Fruit fly (Drosophila melanogaster) whole organism, embryonic: Measurements from ENCODE around the gene Ctl1.

Experiments used
- Asciz ChIP-seq: fragments of 200-800 bp; sonication (Bioruptor generic); optimal IDR thresholded peaks from 2 replicates; lab custom pipeline; 2017; ENCODE audit warnings: missing biosample characterization, mild to moderate bottlenecking, missing genetic modification characterization, missing genetic modification reagents
- CG10209 ChIP-seq: fragments of 200-800 bp; sonication (Bioruptor generic); optimal IDR thresholded peaks from 3 replicates; lab custom pipeline; 2017; ENCODE audit warnings: missing biosample characterization, mild to moderate bottlenecking, missing genetic modification characterization, missing genetic modification reagents
- CG11695 ChIP-seq: fragments of 200-800 bp; sonication (Bioruptor generic); IDR thresholded peaks from 3 replicates; pipeline ENCODE4 v1.3.6; 2022; ENCODE audit warnings: missing biosample characterization, missing genetic modification characterization
- CG12769 ChIP-seq: fragments of 200-800 bp; sonication (Bioruptor generic); optimal IDR thresholded peaks from 2 replicates; lab custom pipeline; 2019; ENCODE audit warnings: missing biosample characterization, mild to moderate bottlenecking, missing genetic modification characterization, moderate library complexity
- CG13287 ChIP-seq: fragments of 200-800 bp; sonication (Bioruptor generic); IDR thresholded peaks from 2 replicates; pipeline ENCODE4 v1.3.6; 2022; ENCODE audit warnings: missing biosample characterization, missing genetic modification characterization; ENCODE audit not compliant: partially characterized antibody
- CG15601 ChIP-seq: fragments of 200-800 bp; sonication (Bioruptor generic); optimal IDR thresholded peaks from 3 replicates; lab custom pipeline; 2019; ENCODE audit warnings: missing biosample characterization, mild to moderate bottlenecking, missing genetic modification characterization, moderate library complexity
- CG15696 ChIP-seq: fragments of 200-800 bp; sonication (Bioruptor generic); optimal IDR thresholded peaks from 2 replicates; lab custom pipeline; 2019; ENCODE audit warnings: missing biosample characterization, mild to moderate bottlenecking, missing genetic modification characterization, moderate library complexity
- CG30403 ChIP-seq: fragments of 200-800 bp; sonication (Bioruptor generic); optimal IDR thresholded peaks from 3 replicates; lab custom pipeline; 2016; ENCODE audit warnings: missing biosample characterization, missing genetic modification characterization
- CG32532 ChIP-seq: fragments of 200-800 bp; sonication (Bioruptor generic); IDR thresholded peaks from 2 replicates; pipeline ENCODE4 v1.3.6; 2022; ENCODE audit warnings: missing biosample characterization, missing genetic modification characterization
- CG33557 ChIP-seq: fragments of 200-800 bp; sonication (Bioruptor generic); optimal IDR thresholded peaks from 2 replicates; lab custom pipeline; 2019; ENCODE audit warnings: missing biosample characterization, mild to moderate bottlenecking, missing genetic modification characterization, moderate library complexity
- CG4617 ChIP-seq: fragments of 200-800 bp; sonication (Bioruptor generic); optimal IDR thresholded peaks from 3 replicates; lab custom pipeline; 2016; ENCODE audit warnings: missing biosample characterization, missing genetic modification characterization, borderline replicate concordance
- CG6854 ChIP-seq: fragments of 200-800 bp; sonication (Bioruptor generic); optimal IDR thresholded peaks from 3 replicates; lab custom pipeline; 2017; ENCODE audit warnings: missing biosample characterization, mild to moderate bottlenecking, missing genetic modification characterization
- CG7786 ChIP-seq: fragments of 200-800 bp; sonication (Bioruptor generic); optimal IDR thresholded peaks from 2 replicates; lab custom pipeline; 2016; ENCODE audit warnings: missing biosample characterization, missing genetic modification characterization
- CG8290 ChIP-seq, 3 experiments: fragments of 200-800 bp; sonication (Bioruptor generic); optimal IDR thresholded peaks; 2 replicates each; lab custom pipeline; 2016 to 2019; ENCODE audit warnings: missing biosample characterization in 3 of 3, missing genetic modification characterization in 3 of 3, mild to moderate bottlenecking in 2 of 3, moderate library complexity in 1 of 3
- CG8478 ChIP-seq: fragments of >200 bp; optimal IDR thresholded peaks from 2 replicates; lab custom pipeline; 2018
- CG8944 ChIP-seq: fragments of 200-800 bp; sonication (Bioruptor generic); optimal IDR thresholded peaks from 3 replicates; lab custom pipeline; 2016; ENCODE audit warnings: missing biosample characterization, missing genetic modification characterization
- CG9797 ChIP-seq: fragments of 200-800 bp; sonication (Bioruptor generic); optimal IDR thresholded peaks from 3 replicates; lab custom pipeline; 2018; ENCODE audit warnings: missing biosample characterization, mild to moderate bottlenecking, missing genetic modification characterization
- Camta ChIP-seq: fragments of 200-800 bp; sonication (Bioruptor generic); optimal IDR thresholded peaks from 2 replicates; lab custom pipeline; 2016; ENCODE audit warnings: missing biosample characterization, missing genetic modification characterization
- Doc3 ChIP-seq: fragments of 200-800 bp; sonication (Bioruptor generic); IDR thresholded peaks from 3 replicates; pipeline ENCODE4 v1.3.6; 2022; ENCODE audit warnings: missing biosample characterization, missing genetic modification characterization; ENCODE audit not compliant: partially characterized antibody
- Dp ChIP-seq: fragments of 200-800 bp; sonication (Bioruptor generic); optimal IDR thresholded peaks from 2 replicates; lab custom pipeline; 2018; ENCODE audit warnings: missing biosample characterization, mild to moderate bottlenecking, missing genetic modification characterization, moderate library complexity
- E2f2 ChIP-seq: fragments of 200-800 bp; sonication (Bioruptor generic); IDR thresholded peaks from 2 replicates; pipeline ENCODE4 v1.3.6; 2022; ENCODE audit warnings: missing biosample characterization, missing genetic modification characterization
- Fer3 ChIP-seq: fragments of 200-800 bp; sonication (Bioruptor generic); optimal IDR thresholded peaks from 2 replicates; lab custom pipeline; 2018; ENCODE audit warnings: missing biosample characterization, mild to moderate bottlenecking, missing genetic modification characterization, moderate library complexity
- H15 ChIP-seq: fragments of 200-800 bp; sonication (Bioruptor generic); IDR thresholded peaks from 3 replicates; pipeline ENCODE4 v1.3.6; 2022; ENCODE audit warnings: missing biosample characterization, missing genetic modification characterization
- HHEX ChIP-seq: fragments of 200-800 bp; sonication (Bioruptor generic); optimal IDR thresholded peaks from 3 replicates; lab custom pipeline; 2017; ENCODE audit warnings: missing biosample characterization, mild to moderate bottlenecking, missing genetic modification characterization, missing genetic modification reagents
- Hr78 ChIP-seq, 2 experiments: fragments of 200-800 bp in 1 of 2; fragments of >200 bp in 1 of 2; sonication (Bioruptor generic) in 1 of 2; optimal IDR thresholded peaks; 2 replicates each; lab custom pipeline; 2017 to 2019; ENCODE audit warnings: missing biosample characterization in 2 of 2, missing genetic modification characterization in 2 of 2, mild to moderate bottlenecking in 1 of 2, moderate library complexity in 1 of 2
- MESR4 ChIP-seq: fragments of 200-800 bp; sonication (Bioruptor generic); optimal IDR thresholded peaks from 2 replicates; lab custom pipeline; 2018; ENCODE audit warnings: missing biosample characterization, mild to moderate bottlenecking, missing genetic modification characterization, moderate library complexity
- Myb ChIP-seq: fragments of 200-800 bp; sonication (Bioruptor generic); optimal IDR thresholded peaks from 2 replicates; lab custom pipeline; 2016; ENCODE audit warnings: missing biosample characterization, missing genetic modification characterization
- Oaz ChIP-seq: fragments of 200-800 bp; sonication (Bioruptor generic); IDR thresholded peaks from 2 replicates; pipeline ENCODE4 v1.3.6; 2022; ENCODE audit warnings: missing biosample characterization, missing genetic modification characterization
- Pdp1 ChIP-seq, 2 experiments: fragments of 200-800 bp; sonication (Bioruptor generic); optimal IDR thresholded peaks; 3 replicates each; lab custom pipeline; 2016; ENCODE audit warnings: missing biosample characterization in 2 of 2, missing genetic modification characterization in 2 of 2, mild to moderate bottlenecking in 1 of 2, moderate library complexity in 1 of 2
- Scr ChIP-seq: fragments of 200-800 bp; sonication (Bioruptor generic); IDR thresholded peaks from 2 replicates; pipeline ENCODE4 v1.3.6; 2022; ENCODE audit warnings: missing biosample characterization, missing genetic modification characterization; ENCODE audit not compliant: partially characterized antibody
- YL-1 ChIP-seq: fragments of 200-800 bp; sonication (Bioruptor generic); optimal IDR thresholded peaks from 3 replicates; lab custom pipeline; 2017; ENCODE audit warnings: missing biosample characterization, mild to moderate bottlenecking, missing genetic modification characterization
- ac ChIP-seq: fragments of 200-800 bp; sonication (Bioruptor generic); optimal IDR thresholded peaks from 3 replicates; lab custom pipeline; 2017; ENCODE audit warnings: missing biosample characterization, mild to moderate bottlenecking, missing genetic modification characterization
- bigmax ChIP-seq: fragments of 200-800 bp; sonication (Bioruptor generic); optimal IDR thresholded peaks from 2 replicates; lab custom pipeline; 2018; ENCODE audit warnings: missing biosample characterization, mild to moderate bottlenecking, missing genetic modification characterization
- crc ChIP-seq: fragments of 200-800 bp; sonication (Bioruptor generic); optimal IDR thresholded peaks from 2 replicates; lab custom pipeline; 2016; ENCODE audit warnings: missing biosample characterization, missing genetic modification characterization
- crp ChIP-seq, 2 experiments: fragments of 200-800 bp; sonication (Bioruptor generic); optimal IDR thresholded peaks; 2 replicates in 1 of 2; 3 replicates in 1 of 2; lab custom pipeline; 2017; ENCODE audit warnings: missing biosample characterization in 2 of 2, missing genetic modification characterization in 2 of 2, mild to moderate bottlenecking in 1 of 2, moderate library complexity in 1 of 2
- dm ChIP-seq: fragments of 200-800 bp; sonication (Bioruptor generic); optimal IDR thresholded peaks from 3 replicates; lab custom pipeline; 2016; ENCODE audit warnings: missing biosample characterization, missing genetic modification characterization
- gt ChIP-seq: fragments of 200-800 bp; sonication (Bioruptor generic); IDR thresholded peaks from 2 replicates; pipeline ENCODE4 v1.3.6; 2022; ENCODE audit warnings: missing biosample characterization, missing genetic modification characterization
- nerfin-1 ChIP-seq: fragments of 200-800 bp; sonication (Bioruptor generic); optimal IDR thresholded peaks from 3 replicates; lab custom pipeline; 2019; ENCODE audit warnings: missing biosample characterization, mild to moderate bottlenecking, missing genetic modification characterization, moderate library complexity
- odd ChIP-seq: fragments of 200-800 bp; sonication (Bioruptor generic); optimal IDR thresholded peaks from 2 replicates; lab custom pipeline; 2017; ENCODE audit warnings: missing biosample characterization, mild to moderate bottlenecking, missing genetic modification characterization
- onecut ChIP-seq: fragments of 200-800 bp; sonication (Bioruptor generic); IDR thresholded peaks from 2 replicates; pipeline ENCODE4 v1.3.6; 2022; ENCODE audit warnings: missing biosample characterization, missing genetic modification characterization
- pros ChIP-seq: fragments of 200-800 bp; sonication (Bioruptor generic); optimal IDR thresholded peaks from 3 replicates; lab custom pipeline; 2019; ENCODE audit warnings: missing biosample characterization, mild to moderate bottlenecking, missing genetic modification characterization, moderate library complexity
- pzg ChIP-seq: fragments of 200-800 bp; sonication (Bioruptor generic); optimal IDR thresholded peaks from 3 replicates; lab custom pipeline; 2018; ENCODE audit warnings: missing biosample characterization, mild to moderate bottlenecking, missing genetic modification characterization, moderate library complexity
- row ChIP-seq: fragments of 200-800 bp; sonication (Bioruptor generic); IDR thresholded peaks from 3 replicates; pipeline ENCODE4 v1.3.6; 2022; ENCODE audit warnings: missing biosample characterization, missing genetic modification characterization
- z ChIP-seq: fragments of 200-800 bp; sonication (Bioruptor generic); IDR thresholded peaks from 3 replicates; pipeline ENCODE4 v1.3.6; 2022; ENCODE audit warnings: missing biosample characterization, missing genetic modification characterization
- zf30C ChIP-seq: fragments of 200-800 bp; sonication (Bioruptor generic); optimal IDR thresholded peaks from 3 replicates; lab custom pipeline; 2018; ENCODE audit warnings: missing biosample characterization, mild to moderate bottlenecking, missing genetic modification characterization

Gene Ctl1

dm6 chr3L:4318677-4319580 is 41.2 kb downstream of the Ctl1 start, which contains the start of gene PMP34 (continued):
- TF ChIP-seq Hr78 (GFP tag; optimal IDR thresholded peaks at IDR 0.05; lab: Kevin White, UChicago) (peak in 1 of 2 experiments; percentile 83), z (0 out of 3 replicates have a peak, but pooled peaks have one; percentile 22), CG8290 (GFP tag; optimal IDR thresholded peaks at IDR 0.05; lab: Kevin White, UChicago) (no peak), CG8290 (tag; optimal IDR thresholded peaks at IDR 0.05; lab: Kevin White, UChicago) (no peak), Myb (GFP tag; lab: Kevin White, UChicago) (peak; percentile 35), zf30C (GFP tag; lab: Kevin White, UChicago) (no peak), CG7786 (GFP tag; lab: Kevin White, UChicago) (no peak), E2f2 (GFP tag; lab: Robert Waterston, UW) (peak; percentile 11; the same call in 1 of the 2 replicates), CG8478 (no peak), Oaz (GFP tag; lab: Robert Waterston, UW) (no peak), CG9797 (GFP tag; lab: Kevin White, UChicago) (peak; percentile 46), CG12769 (peak; percentile 87), YL-1 (GFP tag; lab: Kevin White, UChicago) (peak; percentile 34), CG6854 (GFP tag; lab: Kevin White, UChicago) (no peak)

dm6 chr3L:4322032-4322617 is 44.4 kb downstream of the Ctl1 start, which contains the start of gene CG15014:
Gene CG15014, minus strand, starts transcription at chr3L:4322259.
- no peak for TF ChIP-seq Pdp1 (GFP tag; optimal IDR thresholded peaks at IDR 0.05; lab: Kevin White, UChicago)
- TF ChIP-seq CG8944 (GFP tag; lab: Kevin White, UChicago): no peak
- no peak for TF ChIP-seq H15 (GFP tag; lab: Robert Waterston, UW)
- no peak for TF ChIP-seq CG11695 (GFP tag; lab: Robert Waterston, UW)
- TF ChIP-seq Dp (GFP tag; lab: Kevin White, UChicago): peak; percentile 29
- no peak for TF ChIP-seq CG30403 (GFP tag; lab: Kevin White, UChicago)
- TF ChIP-seq dm (GFP tag; lab: Kevin White, UChicago): peak; percentile 43
- no peak for TF ChIP-seq Scr (GFP tag; lab: Robert Waterston, UW)
- TF ChIP-seq MESR4 (GFP tag; lab: Kevin White, UChicago): peak; percentile 40
- TF ChIP-seq crc (GFP tag; lab: Kevin White, UChicago): no peak
- no peak for TF ChIP-seq Doc3 (GFP tag; lab: Robert Waterston, UW)
- TF ChIP-seq CG10209 (GFP tag; lab: Kevin White, UChicago): no peak
- TF ChIP-seq HHEX (GFP tag; lab: Kevin White, UChicago): no peak
- no peak for TF ChIP-seq pros (GFP tag; lab: Kevin White, UChicago)
- peak; percentile 29; the same call in 1 of the 2 replicates for TF ChIP-seq CG13287 (GFP tag; lab: Robert Waterston, UW)
- TF ChIP-seq Asciz (GFP tag; lab: Kevin White, UChicago): no peak
- TF ChIP-seq Camta (GFP tag; lab: Kevin White, UChicago): no peak
- no peak for TF ChIP-seq bigmax (GFP tag; lab: Kevin White, UChicago)
- TF ChIP-seq odd: no peak
- TF ChIP-seq gt (GFP tag; lab: Robert Waterston, UW): no peak
- peak in 1 of 2 experiments; percentile 42 for TF ChIP-seq crp (GFP tag; optimal IDR thresholded peaks at IDR 0.05; lab: Kevin White, UChicago)
- TF ChIP-seq CG33557 (GFP tag; lab: Kevin White, UChicago): no peak
- TF ChIP-seq CG4617: peak; percentile 43
- TF ChIP-seq pzg (GFP tag; lab: Kevin White, UChicago): peak; percentile 49
- no peak for TF ChIP-seq Fer3 (tag; lab: Kevin White, UChicago)
- TF ChIP-seq nerfin-1 (tag; lab: Kevin White, UChicago): no peak
- TF ChIP-seq CG32532 (GFP tag; lab: Robert Waterston, UW): no peak
- no peak for TF ChIP-seq onecut (GFP tag; lab: Robert Waterston, UW)
- TF ChIP-seq ac (GFP tag; lab: Kevin White, UChicago): no peak
- no peak for TF ChIP-seq CG15601 (tag; lab: Kevin White, UChicago)
- peak; percentile 42; the same call in 2 of the 3 replicates for TF ChIP-seq row
- TF ChIP-seq CG15696: no peak
